Worm (Caenorhabditis elegans) whole organism, L1 larva: ENCODE measurements around the gene dop-6.

Source experiments
- C16A3.4 ChIP-seq: fragments of 150-350 bp; optimal IDR thresholded peaks from 2 replicates; lab custom pipeline; 2014; ENCODE audit warnings: missing biosample characterization, missing genetic modification characterization
- Y116A8C.19 ChIP-seq: sonication (generic microtip); optimal IDR thresholded peaks from 2 replicates; lab custom pipeline; 2016; ENCODE audit warnings: missing compliant biosample characterization, missing genetic modification characterization, borderline replicate concordance
- ama-1 ChIP-seq: fragments of 150-350 bp; optimal IDR thresholded peaks from 2 replicates; lab custom pipeline; 2014
- blmp-1 ChIP-seq: fragments of 150-350 bp; optimal IDR thresholded peaks from 2 replicates; lab custom pipeline; 2014; ENCODE audit warnings: missing biosample characterization, missing genetic modification characterization
- ceh-82 ChIP-seq, 3 experiments: fragments of 150-350 bp in 1 of 3; sonication (generic microtip) in 2 of 3; optimal IDR thresholded peaks; 2 replicates each; lab custom pipeline; 2014 to 2017; ENCODE audit warnings: missing biosample characterization in 3 of 3, missing genetic modification characterization in 3 of 3
- ceh-88 ChIP-seq: fragments of 200-800 bp; sonication (Bioruptor generic); IDR thresholded peaks from 2 replicates; pipeline ENCODE4 v1.3.6; 2022; ENCODE audit warnings: missing genetic modification characterization, missing compliant biosample characterization
- efl-1 ChIP-seq, 4 experiments: fragments of 150-350 bp; optimal IDR thresholded peaks in 3 of 4; peaks in 1 of 4; 1 replicate in 1 of 4; 2 replicates in 3 of 4; lab custom pipeline; 2014; ENCODE audit warnings: missing biosample characterization in 2 of 4, missing genetic modification characterization in 2 of 4, missing genetic modification reagents in 2 of 4
- efl-3 ChIP-seq: fragments of 200-800 bp; sonication (Bioruptor generic); optimal IDR thresholded peaks from 2 replicates; lab custom pipeline; 2018; ENCODE audit warnings: mild to moderate bottlenecking, missing genetic modification characterization, missing compliant biosample characterization
- egl-13 ChIP-seq: sonication (generic microtip); optimal IDR thresholded peaks from 2 replicates; lab custom pipeline; 2016; ENCODE audit warnings: missing genotype, missing genetic modification reagents, missing genetic modification characterization, missing compliant biosample characterization
- egl-27 ChIP-seq, 2 experiments: fragments of 150-350 bp in 1 of 2; sonication (generic microtip); optimal IDR thresholded peaks; 3 replicates each; lab custom pipeline; 2017 to 2018; ENCODE audit warnings: missing biosample characterization in 2 of 2, missing genetic modification characterization in 2 of 2, missing genetic modification reagents in 2 of 2
- elt-2 ChIP-seq: sonication (generic microtip); optimal IDR thresholded peaks from 2 replicates; lab custom pipeline; 2016; ENCODE audit warnings: missing genetic modification characterization, mild to moderate bottlenecking, inconsistent platforms, missing compliant biosample characterization, missing genetic modification reagents
- ets-5 ChIP-seq: fragments of 200-800 bp; sonication (Bioruptor generic); IDR thresholded peaks from 2 replicates; pipeline ENCODE4 v1.3.6; 2022; ENCODE audit warnings: missing genetic modification characterization, missing compliant biosample characterization
- fkh-10 ChIP-seq: sonication (generic microtip); optimal IDR thresholded peaks from 2 replicates; lab custom pipeline; 2017; ENCODE audit warnings: missing biosample characterization, missing genetic modification reagents, missing genetic modification characterization
- fkh-4 ChIP-seq: sonication (generic microtip); optimal IDR thresholded peaks from 2 replicates; lab custom pipeline; 2016; ENCODE audit warnings: missing compliant biosample characterization, missing genetic modification characterization, borderline replicate concordance
- fkh-8 ChIP-seq: sonication (generic microtip); optimal IDR thresholded peaks from 2 replicates; lab custom pipeline; 2016; ENCODE audit warnings: mild to moderate bottlenecking, missing genetic modification characterization, missing compliant biosample characterization
- hlh-17 ChIP-seq: fragments of 200-800 bp; sonication (Bioruptor generic); optimal IDR thresholded peaks from 2 replicates; lab custom pipeline; 2018; ENCODE audit warnings: missing genetic modification characterization, mild to moderate bottlenecking, missing compliant biosample characterization, moderate library complexity, borderline replicate concordance
- jun-1 ChIP-seq: fragments of 150-350 bp; optimal IDR thresholded peaks from 2 replicates; lab custom pipeline; 2014; ENCODE audit warnings: missing biosample characterization, missing genetic modification reagents, missing genetic modification characterization
- lin-13 ChIP-seq: fragments of 150-350 bp; optimal IDR thresholded peaks from 2 replicates; lab custom pipeline; 2014; ENCODE audit warnings: missing biosample characterization, missing genetic modification reagents, missing genetic modification characterization
- lin-14 ChIP-seq: fragments of 200-800 bp; sonication (Bioruptor generic); optimal IDR thresholded peaks from 2 replicates; lab custom pipeline; 2018; ENCODE audit warnings: mild to moderate bottlenecking, missing genetic modification characterization, moderate library complexity, missing compliant biosample characterization
- lin-15B ChIP-seq: fragments of 150-350 bp; sonication (generic microtip); optimal IDR thresholded peaks from 3 replicates; lab custom pipeline; 2014; ENCODE audit warnings: missing biosample characterization, missing genetic modification characterization
- lin-39 ChIP-seq: fragments of 150-350 bp; optimal IDR thresholded peaks from 2 replicates; lab custom pipeline; 2014; ENCODE audit warnings: missing biosample characterization, missing genetic modification reagents, missing genetic modification characterization
- lir-3 ChIP-seq: sonication (generic microtip); optimal IDR thresholded peaks from 2 replicates; lab custom pipeline; 2016; ENCODE audit warnings: mild to moderate bottlenecking, missing genetic modification characterization, moderate library complexity, missing compliant biosample characterization; ENCODE audit not compliant: poor library complexity
- mef-2 ChIP-seq: fragments of 150-350 bp; optimal IDR thresholded peaks from 2 replicates; lab custom pipeline; 2014; ENCODE audit warnings: missing biosample characterization, missing genetic modification characterization
- mep-1 ChIP-seq: fragments of 150-350 bp; optimal IDR thresholded peaks from 2 replicates; lab custom pipeline; 2014; ENCODE audit warnings: missing biosample characterization, missing genetic modification characterization
- nhr-19 ChIP-seq: fragments of 200-800 bp; sonication (Bioruptor generic); conservative IDR thresholded peaks from 2 replicates; pipeline ENCODE4 v1.3.6; 2022; ENCODE audit warnings: missing genetic modification characterization, missing compliant biosample characterization
- nhr-20 ChIP-seq: sonication (generic microtip); optimal IDR thresholded peaks from 2 replicates; lab custom pipeline; 2016; ENCODE audit warnings: mild to moderate bottlenecking, missing genetic modification characterization, missing compliant biosample characterization
- nhr-71 ChIP-seq: sonication (generic microtip); optimal IDR thresholded peaks from 2 replicates; lab custom pipeline; 2016; ENCODE audit warnings: mild to moderate bottlenecking, missing genetic modification characterization, moderate library complexity, missing compliant biosample characterization
- nhr-76 ChIP-seq: sonication (generic microtip); optimal IDR thresholded peaks from 2 replicates; lab custom pipeline; 2017; ENCODE audit warnings: missing biosample characterization, missing genetic modification characterization
- pag-3 ChIP-seq: sonication (generic microtip); optimal IDR thresholded peaks from 2 replicates; lab custom pipeline; 2017; ENCODE audit warnings: missing genetic modification characterization, mild to moderate bottlenecking, missing compliant biosample characterization, antibody characterized with exemption, borderline replicate concordance; ENCODE audit not compliant: insufficient read depth
- pax-3 ChIP-seq: fragments of 200-800 bp; sonication (Bioruptor generic); optimal IDR thresholded peaks from 2 replicates; lab custom pipeline; 2018; ENCODE audit warnings: mild to moderate bottlenecking, missing genetic modification characterization, moderate library complexity, missing compliant biosample characterization
- pqm-1 ChIP-seq: sonication (generic microtip); optimal IDR thresholded peaks from 3 replicates; lab custom pipeline; 2017; ENCODE audit warnings: missing biosample characterization, missing genetic modification characterization
- tbx-2 ChIP-seq: sonication (generic microtip); optimal IDR thresholded peaks from 2 replicates; lab custom pipeline; 2016; ENCODE audit warnings: missing genetic modification characterization, missing compliant biosample characterization
- unc-130 ChIP-seq: fragments of 150-350 bp; optimal IDR thresholded peaks from 2 replicates; lab custom pipeline; 2017; ENCODE audit warnings: missing biosample characterization, missing genetic modification characterization, inconsistent platforms
- unc-30 ChIP-seq: sonication (generic microtip); optimal IDR thresholded peaks from 2 replicates; lab custom pipeline; 2017; ENCODE audit warnings: missing biosample characterization, missing genetic modification characterization
- unc-62 ChIP-seq: fragments of 150-350 bp; optimal IDR thresholded peaks from 2 replicates; lab custom pipeline; 2014; ENCODE audit warnings: missing biosample characterization, missing genetic modification reagents, missing genetic modification characterization

dop-6 gene

DNA sequence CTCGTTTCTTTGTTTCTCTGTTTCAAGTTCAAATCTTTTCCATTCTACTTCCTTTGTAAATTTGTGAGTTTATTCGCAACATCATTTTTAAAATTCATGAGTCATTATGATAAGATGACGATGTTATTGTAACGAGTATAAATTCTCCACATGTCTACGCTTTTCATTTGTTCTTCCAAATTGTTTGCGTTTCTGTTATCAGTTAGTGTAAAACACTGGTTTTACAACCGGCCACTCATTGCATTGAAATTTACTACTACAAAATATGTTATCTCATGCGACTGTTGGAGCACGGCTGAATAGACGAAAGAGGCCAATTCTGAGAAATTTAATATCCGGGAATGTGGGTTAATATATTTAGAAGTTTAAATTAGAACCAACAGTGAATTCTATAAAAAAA is 38.3 kb upstream of the dop-6 start, which contains the start of gene C52B9.19:
TSS of gene C52B9.19 (plus strand) at position 176 of the 400 bp plus-strand sequence.
- TF ChIP-seq pag-3 (tag; lab: Kevin White, UChicago) (no peak), pqm-1 (peak; percentile 45), jun-1 (peak; percentile 24), fkh-8 (tag; lab: Kevin White, UChicago) (no peak), elt-2 (tag; lab: Kevin White, UChicago) (peak; percentile 71)

DNA sequence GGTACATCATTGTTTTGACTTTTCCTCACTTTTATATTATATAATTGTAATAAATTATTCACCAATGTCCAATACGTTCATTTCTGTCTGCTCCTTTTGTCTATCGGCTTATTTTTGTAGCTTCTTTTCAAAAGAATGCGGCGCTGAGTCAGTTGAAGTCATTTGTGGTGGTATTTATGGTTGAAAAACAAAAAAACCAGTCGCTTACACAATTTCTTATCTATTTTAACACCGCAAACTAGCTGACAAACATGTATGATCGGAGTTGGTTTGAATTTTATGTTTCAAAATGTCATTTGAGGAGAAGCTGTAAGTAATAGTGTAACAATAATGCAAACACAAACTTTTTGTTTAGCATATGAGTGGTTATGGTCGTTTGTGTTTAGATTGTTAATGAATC is 36.7 kb upstream of the dop-6 start, which contains the start of gene ets-10:
TSS of gene ets-10 (plus strand) at position 201 of the 400 bp plus-strand sequence.
- no peak for TF ChIP-seq efl-1 (optimal IDR thresholded peaks at IDR 0.05; lab: Kevin White, UChicago)
- TF ChIP-seq efl-1 (GFP tag; optimal IDR thresholded peaks at IDR 0.05 in 1 of 2; lab: Kevin White, UChicago) = peak in 1 of 2 experiments; percentile 65
- TF ChIP-seq tbx-2 (tag; lab: Kevin White, UChicago) = no peak
- TF ChIP-seq lir-3 (tag; lab: Kevin White, UChicago) = no peak
- no peak for TF ChIP-seq ama-1 (lab: Kevin White, UChicago)
- TF ChIP-seq, all 84 proteins: peak for 1

DNA sequence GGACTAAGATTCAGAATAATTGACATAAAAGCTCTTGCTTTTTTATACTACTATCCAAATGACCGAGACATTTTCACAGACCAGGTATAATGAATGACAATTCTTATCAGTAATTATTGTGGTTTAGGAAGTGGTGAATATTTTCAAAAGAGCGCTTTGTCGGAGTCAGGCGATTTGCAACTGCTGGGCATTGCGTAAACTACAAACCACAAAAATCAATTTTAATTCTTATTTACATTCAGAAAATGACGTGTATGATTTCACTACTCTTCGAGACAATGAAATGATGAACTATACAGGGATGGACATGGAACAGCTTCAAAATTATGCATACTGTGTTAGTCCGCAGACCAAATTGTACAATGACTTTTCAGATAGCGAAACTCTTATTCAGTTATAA is 36.2 kb upstream of the dop-6 start:
- no peak for TF ChIP-seq lin-39 (tag; lab: Kevin White, UChicago)
- no peak for TF ChIP-seq efl-1 (optimal IDR thresholded peaks at IDR 0.05; lab: Kevin White, UChicago)
- TF ChIP-seq efl-1 (GFP tag; optimal IDR thresholded peaks at IDR 0.05 in 1 of 2; lab: Kevin White, UChicago) = peak in 1 of 2 experiments; percentile 38
- no peak for TF ChIP-seq unc-62 (GFP tag; lab: Kevin White, UChicago)
- peak; percentile 39 for TF ChIP-seq nhr-71 (tag; lab: Kevin White, UChicago)
- peak; percentile 19 for TF ChIP-seq elt-2 (tag; lab: Kevin White, UChicago)
- TF ChIP-seq ceh-88 = no peak

DNA sequence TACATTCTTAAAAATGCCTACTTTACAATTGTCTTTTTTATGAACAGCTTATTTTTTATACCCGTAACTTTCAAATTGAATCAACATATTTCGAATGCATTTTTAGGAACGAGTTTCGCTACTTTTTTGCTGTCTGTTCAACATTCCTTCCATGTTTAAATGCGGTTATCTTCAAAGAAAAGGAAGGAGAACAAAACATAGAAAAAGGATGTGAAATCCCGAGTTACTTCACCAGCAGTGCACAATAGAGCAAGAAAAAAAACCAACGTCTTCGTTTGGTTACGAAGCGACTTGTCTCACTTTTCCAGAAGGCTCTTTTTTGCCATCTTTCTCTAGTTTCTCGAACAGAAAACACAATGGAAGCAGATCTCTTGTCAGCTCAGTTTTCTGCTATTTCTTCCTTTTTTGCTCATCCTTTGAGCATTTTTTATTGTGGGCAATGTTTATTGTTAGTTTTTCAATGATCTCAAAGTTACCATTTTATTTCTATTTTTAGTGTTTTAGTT is 34.9 kb upstream of the dop-6 start, which contains the start of gene cka-2:
TSS of gene cka-2 (plus strand) at position 456 of the 506 bp plus-strand sequence.
- no peak for TF ChIP-seq efl-3
- TF ChIP-seq ets-5 (GFP tag; lab: Robert Waterston, UW) = no peak
- TF ChIP-seq lin-14 (GFP tag; lab: Kevin White, UChicago) = peak; percentile 67
- no peak for TF ChIP-seq mep-1
- TF ChIP-seq nhr-19 = no peak
- TF ChIP-seq nhr-71 (tag; lab: Kevin White, UChicago) = peak; percentile 8
- peak; percentile 76 for TF ChIP-seq fkh-10
- no peak for TF ChIP-seq hlh-17 (GFP tag; lab: Kevin White, UChicago)
- TF ChIP-seq nhr-76 (tag; lab: Kevin White, UChicago) = no peak
- TF ChIP-seq ceh-82 (tag; optimal IDR thresholded peaks at IDR 0.05; lab: Kevin White, UChicago) = peak in 1 of 3 experiments; percentile 23
- TF ChIP-seq blmp-1 = no peak
- no peak for TF ChIP-seq nhr-20
- TF ChIP-seq egl-27 (tag; optimal IDR thresholded peaks at IDR 0.05; lab: Kevin White, UChicago) = no peak
- no peak for TF ChIP-seq fkh-4 (tag; lab: Kevin White, UChicago)
- no peak for TF ChIP-seq pax-3 (tag; lab: Kevin White, UChicago)
- no peak for TF ChIP-seq tbx-2 (tag; lab: Kevin White, UChicago)
- TF ChIP-seq fkh-8 (tag; lab: Kevin White, UChicago) = no peak
- no peak for TF ChIP-seq Y116A8C.19 (tag; lab: Kevin White, UChicago)
- TF ChIP-seq unc-30 (tag; lab: Kevin White, UChicago) = no peak
- no peak for TF ChIP-seq egl-13 (tag; lab: Kevin White, UChicago)
- TF ChIP-seq mef-2 (tag; lab: Kevin White, UChicago) = no peak

DNA sequence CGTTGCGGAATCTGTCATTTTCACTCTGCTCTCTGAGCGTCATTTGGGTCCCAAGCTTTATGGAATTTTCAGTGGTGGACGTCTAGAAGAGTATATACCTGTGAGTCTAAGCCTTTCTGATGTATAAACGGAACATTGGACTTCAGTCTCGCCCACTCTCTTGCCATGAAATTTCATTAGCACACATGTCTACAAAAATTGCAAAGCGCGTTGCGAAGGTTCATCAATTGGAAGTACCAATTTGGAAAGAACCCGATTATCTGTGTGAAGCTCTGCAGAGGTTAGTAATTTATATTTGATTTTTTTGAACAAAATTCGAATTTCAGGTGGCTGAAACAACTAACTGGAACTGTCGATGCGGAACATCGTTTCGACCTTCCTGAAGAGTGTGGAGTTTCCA is 30.9 kb upstream of the dop-6 start:
- TF ChIP-seq egl-27 (tag; optimal IDR thresholded peaks at IDR 0.05; lab: Kevin White, UChicago) (no peak), lin-13 (GFP tag; lab: Kevin White, UChicago) (no peak), lin-15B (tag; lab: Kevin White, UChicago) (no peak), ets-5 (GFP tag; lab: Robert Waterston, UW) (no peak), nhr-71 (tag; lab: Kevin White, UChicago) (no peak), unc-130 (tag; lab: Kevin White, UChicago) (no peak), C16A3.4 (tag; lab: Kevin White, UChicago) (no peak)
- TF ChIP-seq, all 84 proteins: peak for 0
